Fruit fly (Drosophila melanogaster): ENCODE results near the gene CG33630.

CG33630 gene

DNA sequence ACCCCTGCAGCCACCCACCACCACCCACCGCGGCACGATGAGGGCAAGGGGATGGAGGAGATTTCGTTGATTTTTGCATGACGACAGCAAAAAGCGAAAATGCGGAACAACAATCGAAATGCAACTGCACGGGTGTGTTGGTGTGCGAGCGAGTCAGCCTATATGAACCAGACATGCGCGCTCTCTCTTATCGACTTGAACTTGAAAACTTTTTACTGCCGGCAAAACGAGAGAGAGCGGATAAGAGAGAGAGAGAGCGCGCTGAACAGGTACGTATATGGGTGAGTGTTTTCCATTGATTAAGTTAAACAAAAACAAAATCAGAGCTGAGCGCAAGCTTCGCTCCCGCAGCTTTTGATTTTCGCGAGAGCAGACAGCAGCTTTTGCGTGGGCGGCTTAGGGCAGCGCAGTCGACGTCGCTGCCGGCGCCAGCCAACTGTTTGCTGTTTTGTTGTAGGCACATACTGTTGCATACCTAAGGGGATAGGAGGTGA is 26.8 kb downstream of the CG33630 start (continued):
- TF ChIP-seq Opbp (GFP tag; IDR thresholded peaks at IDR 0.05; ENCODE audit: partially characterized antibody) (0 out of 3 replicates have a peak, but pooled peaks have one; percentile 18), Hsf (GFP tag; optimal IDR thresholded peaks at IDR 0.05) (no peak), CG17359 (tag; optimal IDR thresholded peaks at IDR 0.05) (no peak), ap (GFP tag; IDR thresholded peaks at IDR 0.05) (no peak), BtbVII (GFP tag; optimal IDR thresholded peaks at IDR 0.05) (no peak), Antp (GFP tag; optimal IDR thresholded peaks at IDR 0.05) (no peak), Doc3 (GFP tag; IDR thresholded peaks at IDR 0.05; ENCODE audit: partially characterized antibody) (0 out of 3 replicates have a peak, but pooled peaks have one; percentile 13), Drgx (GFP tag; IDR thresholded peaks at IDR 0.05) (no peak), Hr51 (GFP tag; optimal IDR thresholded peaks at IDR 0.05) (peak in 1 of 2 experiments; percentile 40), CG2889 (GFP tag; IDR thresholded peaks at IDR 0.05) (no peak), cato (GFP tag; optimal IDR thresholded peaks at IDR 0.05; ENCODE audit: borderline replicate concordance) (no peak), Gug (GFP tag; IDR thresholded peaks at IDR 0.05) (no peak), CG6791 (GFP tag; IDR thresholded peaks at IDR 0.05; ENCODE audit: partially characterized antibody) (no peak), E2f1 (GFP tag; IDR thresholded peaks at IDR 0.05) (no peak), sim (GFP tag; IDR thresholded peaks at IDR 0.05) (no peak), inv (GFP tag; IDR thresholded peaks at IDR 0.05; ENCODE audit: partially characterized antibody) (no peak), nom (GFP tag; optimal IDR thresholded peaks at IDR 0.05) (peak; percentile 25), ranshi (GFP tag; IDR thresholded peaks at IDR 0.05) (no peak), toy (GFP tag; IDR thresholded peaks at IDR 0.05) (no peak), HmgZ (tag; optimal IDR thresholded peaks at IDR 0.05) (peak; percentile 32), nerfin-2 (GFP tag; IDR thresholded peaks at IDR 0.05; ENCODE audit: partially characterized antibody) (no peak), CG10147 (GFP tag; optimal IDR thresholded peaks at IDR 0.05) (no peak), ind (GFP tag; optimal IDR thresholded peaks at IDR 0.05) (no peak), sr (GFP tag; IDR thresholded peaks at IDR 0.05) (peak; percentile 99), Dfd (GFP tag; optimal IDR thresholded peaks at IDR 0.05) (no peak), Dek (tag; optimal IDR thresholded peaks at IDR 0.05) (no peak), dpn (GFP tag; optimal IDR thresholded peaks at IDR 0.05) (no peak), TFAM (GFP tag; optimal IDR thresholded peaks at IDR 0.05) (no peak), onecut (GFP tag; IDR thresholded peaks at IDR 0.05) (peak; percentile 69), pita (GFP tag; optimal IDR thresholded peaks at IDR 0.05) (no peak), jing (GFP tag; optimal IDR thresholded peaks at IDR 0.05) (no peak), CG32767 (GFP tag; IDR thresholded peaks at IDR 0.05) (no peak), CG4404 (GFP tag; IDR thresholded peaks at IDR 0.05) (no peak), CG17186 (GFP tag; optimal IDR thresholded peaks at IDR 0.05) (no peak), CG31441 (GFP tag; IDR thresholded peaks at IDR 0.05) (no peak), CG1832 (GFP tag; optimal IDR thresholded peaks at IDR 0.05) (peak; percentile 62), ftz-f1 (GFP tag; optimal IDR thresholded peaks at IDR 0.05) (peak; percentile 96), CG1647 (GFP tag; optimal IDR thresholded peaks at IDR 0.05) (no peak), CG8359 (GFP tag; optimal IDR thresholded peaks at IDR 0.05; ENCODE audit: borderline replicate concordance) (no peak), repo (GFP tag; optimal IDR thresholded peaks at IDR 0.05) (no peak), tna (GFP tag; IDR thresholded peaks at IDR 0.05; ENCODE audit: partially characterized antibody) (no peak; the same call in 1 of the 2 replicates), CG15479 (GFP tag; optimal IDR thresholded peaks at IDR 0.05) (no peak), scrt (GFP tag; optimal IDR thresholded peaks at IDR 0.05) (peak; percentile 70), BEAF-32 (GFP tag; optimal IDR thresholded peaks at IDR 0.05) (no peak), Bdp1 (GFP tag; optimal IDR thresholded peaks at IDR 0.05) (no peak), CG2116 (GFP tag; optimal IDR thresholded peaks at IDR 0.05) (no peak), CG12391 (tag; optimal IDR thresholded peaks at IDR 0.05) (no peak), ase (GFP tag; IDR thresholded peaks at IDR 0.05) (no peak), CG34422 (GFP tag; IDR thresholded peaks at IDR 0.05) (peak; percentile 20; the same call in 1 of the 3 replicates), Atf-2 (GFP tag; optimal IDR thresholded peaks at IDR 0.05) (no peak)

Data from whole organism, embryonic.